Worm (Caenorhabditis elegans) whole organism, young adult: ENCODE measurements around the gene ZK822.1.

Experiments
- ama-1 ChIP-seq, 3 experiments: fragments of 150-350 bp in 1 of 3; sonication (generic microtip) in 2 of 3; optimal IDR thresholded peaks; 2 replicates each; lab custom pipeline; 2014 to 2018; ENCODE audit warnings: missing biosample characterization in 2 of 3, missing genetic modification characterization in 2 of 3, missing genetic modification reagents in 2 of 3
- madf-8 ChIP-seq: fragments of 200-800 bp; sonication (Bioruptor generic); conservative IDR thresholded peaks from 2 replicates; pipeline ENCODE4 v1.3.6; 2022; ENCODE audit warnings: missing genetic modification reagents, missing genetic modification characterization, missing compliant biosample characterization
- pbrm-1 ChIP-seq: fragments of 200-800 bp; sonication (Bioruptor generic); IDR thresholded peaks from 2 replicates; pipeline ENCODE4 v1.3.6; 2022; ENCODE audit warnings: missing genetic modification reagents, missing genetic modification characterization, missing compliant biosample characterization
- sdz-38 ChIP-seq: sonication (generic microtip); optimal IDR thresholded peaks from 2 replicates; lab custom pipeline; 2016; ENCODE audit warnings: missing genotype, missing genetic modification characterization, missing compliant biosample characterization
- tbx-9 ChIP-seq: sonication (generic microtip); optimal IDR thresholded peaks from 2 replicates; lab custom pipeline; 2016; ENCODE audit warnings: borderline replicate concordance, missing genetic modification characterization, inconsistent platforms, missing compliant biosample characterization
- unc-62 ChIP-seq: fragments of 150-350 bp; optimal IDR thresholded peaks from 2 replicates; lab custom pipeline; 2014; ENCODE audit warnings: missing biosample characterization, missing genetic modification reagents, missing genetic modification characterization

DNA sequence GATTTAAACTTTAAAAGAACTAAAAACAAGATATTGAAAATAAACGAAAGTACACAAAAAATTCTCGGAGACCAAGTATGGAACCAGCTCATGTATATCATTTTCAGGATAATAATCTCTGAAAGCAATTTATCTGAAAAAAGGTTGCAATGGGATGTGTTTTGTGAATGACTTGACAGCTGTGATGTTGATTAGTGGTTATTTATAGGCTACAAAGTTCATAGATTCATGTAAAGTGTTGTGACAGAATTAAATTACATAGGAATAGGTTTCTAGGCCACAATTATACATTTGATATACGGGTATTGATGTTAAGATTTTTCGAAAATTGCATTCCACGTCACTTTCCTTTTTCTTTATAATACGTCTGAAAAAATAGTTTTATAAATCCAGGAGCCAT is 43.4 kb upstream of the ZK822.1 start, which contains the start of gene srj-1:
- TF ChIP-seq pbrm-1 (GFP tag; lab: Robert Waterston, UW) (no peak), tbx-9 (tag; lab: Kevin White, UChicago) (no peak), unc-62 (GFP tag; lab: Kevin White, UChicago) (no peak), ama-1 (optimal IDR thresholded peaks at IDR 0.05; lab: Kevin White, UChicago) (no peak), ama-1 (GFP tag; optimal IDR thresholded peaks at IDR 0.05; lab: Kevin White, UChicago) (no peak), madf-8 (GFP tag; lab: Robert Waterston, UW) (no peak), sdz-38 (tag; lab: Kevin White, UChicago) (no peak)
